Worm (Caenorhabditis elegans) whole organism, L3 larva: ENCODE measurements around the gene fbxa-185.

Experiments used
- R02D3.7 ChIP-seq: fragments of 150-350 bp; optimal IDR thresholded peaks from 2 replicates; lab custom pipeline; 2014; ENCODE audit warnings: missing biosample characterization, missing genetic modification characterization
- elt-3 ChIP-seq, 3 experiments: fragments of 150-350 bp in 1 of 3; sonication (generic microtip) in 2 of 3; optimal IDR thresholded peaks; 2 replicates in 2 of 3; 4 replicates in 1 of 3; lab custom pipeline; 2014 to 2017; ENCODE audit warnings: missing biosample characterization in 3 of 3, missing genetic modification characterization in 3 of 3
- eor-1 ChIP-seq, 2 experiments: fragments of 150-350 bp; optimal IDR thresholded peaks; 2 replicates each; lab custom pipeline; 2014 to 2018; ENCODE audit warnings: missing biosample characterization in 2 of 2, missing genetic modification characterization in 2 of 2
- fkh-10 ChIP-seq: sonication (generic microtip); optimal IDR thresholded peaks from 2 replicates; lab custom pipeline; 2017; ENCODE audit warnings: missing biosample characterization, missing genetic modification reagents, missing genetic modification characterization
- lin-15B ChIP-seq: fragments of 150-350 bp; optimal IDR thresholded peaks from 2 replicates; lab custom pipeline; 2014; ENCODE audit warnings: missing biosample characterization, missing genetic modification characterization
- nhr-12 ChIP-seq: fragments of 150-350 bp; optimal IDR thresholded peaks from 2 replicates; lab custom pipeline; 2014; ENCODE audit warnings: missing biosample characterization, missing genetic modification characterization
- snpc-4 ChIP-seq: fragments of 150-350 bp; optimal IDR thresholded peaks from 2 replicates; lab custom pipeline; 2014; ENCODE audit warnings: missing biosample characterization, missing genetic modification characterization
- ztf-4 ChIP-seq: fragments of 150-350 bp; optimal IDR thresholded peaks from 2 replicates; lab custom pipeline; 2014; ENCODE audit warnings: missing biosample characterization, missing genetic modification characterization

ce11 chrV:17328497-17328896 is 2.9 kb upstream of the fbxa-185 start, which contains the start of gene srg-44:
- TF ChIP-seq fkh-10 (GFP tag; lab: Kevin White, UChicago), result no peak
- no peak for TF ChIP-seq ztf-4 (tag; lab: Kevin White, UChicago)
- no peak for TF ChIP-seq nhr-12 (tag; lab: Kevin White, UChicago)
- TF ChIP-seq eor-1 (tag; optimal IDR thresholded peaks at IDR 0.05; lab: Kevin White, UChicago), result no peak
- no peak for TF ChIP-seq lin-15B (tag; lab: Kevin White, UChicago)
- TF ChIP-seq elt-3 (tag; optimal IDR thresholded peaks at IDR 0.05; lab: Kevin White, UChicago), result no peak
- no peak for TF ChIP-seq snpc-4 (tag; lab: Kevin White, UChicago)
- no peak for TF ChIP-seq R02D3.7 (tag; lab: Kevin White, UChicago)
